Worm (Caenorhabditis elegans) whole organism, young adult: ENCODE measurements around the gene F37A4.6.

ENCODE experiments used
- C06A6.2 ChIP-seq: fragments of 200-800 bp; sonication (Bioruptor generic); conservative IDR thresholded peaks from 2 replicates; pipeline ENCODE4 v1.3.6; 2022; ENCODE audit warnings: missing genetic modification characterization, missing compliant biosample characterization
- C17E4.6 ChIP-seq: fragments of 200-800 bp; sonication (Bioruptor generic); IDR thresholded peaks from 2 replicates; pipeline ENCODE4 v1.3.6; 2022; ENCODE audit warnings: missing genetic modification reagents, missing genetic modification characterization, missing compliant biosample characterization
- F10E7.11 ChIP-seq: sonication (generic microtip); optimal IDR thresholded peaks from 2 replicates; lab custom pipeline; 2017; ENCODE audit warnings: mild to moderate bottlenecking, missing genetic modification characterization, moderate library complexity, missing compliant biosample characterization
- F22D6.2 ChIP-seq: sonication (generic microtip); optimal IDR thresholded peaks from 2 replicates; lab custom pipeline; 2016; ENCODE audit warnings: mild to moderate bottlenecking, missing genetic modification characterization, missing compliant biosample characterization
- F37B4.10 ChIP-seq: fragments of 200-800 bp; sonication (Bioruptor generic); IDR thresholded peaks from 2 replicates; pipeline ENCODE4 v1.3.6; 2022; ENCODE audit warnings: missing genetic modification characterization, missing compliant biosample characterization
- F49E8.2 ChIP-seq: sonication (generic microtip); optimal IDR thresholded peaks from 3 replicates; lab custom pipeline; 2017; ENCODE audit warnings: missing genetic modification characterization, mild to moderate bottlenecking, missing compliant biosample characterization, antibody characterized with exemption, moderate library complexity; ENCODE audit not compliant: insufficient read depth
- F52B5.7 ChIP-seq: sonication (generic microtip); optimal IDR thresholded peaks from 2 replicates; lab custom pipeline; 2016; ENCODE audit warnings: mild to moderate bottlenecking, missing genetic modification characterization, missing compliant biosample characterization
- T07F8.4 ChIP-seq: sonication (generic microtip); optimal IDR thresholded peaks from 2 replicates; lab custom pipeline; 2016; ENCODE audit warnings: mild to moderate bottlenecking, missing genetic modification characterization, moderate library complexity, missing compliant biosample characterization
- T26A5.8 ChIP-seq: sonication (generic microtip); optimal IDR thresholded peaks from 2 replicates; lab custom pipeline; 2016; ENCODE audit warnings: missing genetic modification characterization, missing compliant biosample characterization
- Y53G8AR.9 ChIP-seq: fragments of 200-800 bp; sonication (Bioruptor generic); conservative IDR thresholded peaks from 2 replicates; pipeline ENCODE4 v1.3.6; 2022; ENCODE audit warnings: missing genetic modification reagents, missing genetic modification characterization, missing compliant biosample characterization
- Y79H2A.3 ChIP-seq: fragments of 200-800 bp; sonication (Bioruptor generic); conservative IDR thresholded peaks from 2 replicates; pipeline ENCODE4 v1.3.6; 2022; ENCODE audit warnings: missing genetic modification reagents, missing genetic modification characterization, missing compliant biosample characterization
- Y95B8A.8 ChIP-seq: fragments of 200-800 bp; sonication (Bioruptor generic); IDR thresholded peaks from 2 replicates; pipeline ENCODE4 v1.3.6; 2022; ENCODE audit warnings: missing genetic modification reagents, missing genetic modification characterization, missing compliant biosample characterization
- ZK185.1 ChIP-seq: sonication (generic microtip); optimal IDR thresholded peaks from 2 replicates; lab custom pipeline; 2016; ENCODE audit warnings: mild to moderate bottlenecking, missing genetic modification characterization, missing compliant biosample characterization; ENCODE audit not compliant: poor library complexity, severe bottlenecking
- akir-1 ChIP-seq: fragments of 200-800 bp; sonication (Bioruptor generic); optimal IDR thresholded peaks from 2 replicates; lab custom pipeline; 2018; ENCODE audit warnings: mild to moderate bottlenecking, missing genetic modification characterization, moderate library complexity, missing compliant biosample characterization
- ceh-100 ChIP-seq: fragments of 200-800 bp; sonication (Bioruptor generic); IDR thresholded peaks from 2 replicates; pipeline ENCODE4 v1.3.6; 2022; ENCODE audit warnings: missing genetic modification reagents, missing genetic modification characterization, missing compliant biosample characterization
- ceh-79 ChIP-seq: sonication (generic microtip); optimal IDR thresholded peaks from 2 replicates; lab custom pipeline; 2017; ENCODE audit warnings: mild to moderate bottlenecking, missing genetic modification characterization, missing compliant biosample characterization
- dox-1 ChIP-seq: fragments of 200-800 bp; sonication (Bioruptor generic); IDR thresholded peaks from 2 replicates; pipeline ENCODE4 v1.3.6; 2022; ENCODE audit warnings: missing genetic modification reagents, missing genetic modification characterization, missing compliant biosample characterization
- dpff-1 ChIP-seq: sonication (generic microtip); optimal IDR thresholded peaks from 2 replicates; lab custom pipeline; 2017; ENCODE audit warnings: mild to moderate bottlenecking, missing genetic modification characterization, missing compliant biosample characterization
- dpl-1 ChIP-seq: fragments of 150-350 bp; optimal IDR thresholded peaks from 2 replicates; lab custom pipeline; 2014; ENCODE audit warnings: missing biosample characterization, missing genetic modification reagents, missing genetic modification characterization
- efl-1 ChIP-seq: fragments of 150-350 bp; optimal IDR thresholded peaks from 2 replicates; lab custom pipeline; 2014; ENCODE audit warnings: missing biosample characterization, missing genetic modification reagents, missing genetic modification characterization
- ekl-4 ChIP-seq: fragments of 200-800 bp; sonication (Bioruptor generic); IDR thresholded peaks from 2 replicates; pipeline ENCODE4 v1.3.6; 2022; ENCODE audit warnings: missing genetic modification reagents, missing genetic modification characterization, missing compliant biosample characterization
- hmg-20 ChIP-seq: fragments of 200-800 bp; sonication (Bioruptor generic); IDR thresholded peaks from 2 replicates; pipeline ENCODE4 v1.3.6; 2022; ENCODE audit warnings: missing genetic modification reagents, missing genetic modification characterization, missing compliant biosample characterization
- hsf-1 ChIP-seq: fragments of 200-800 bp; sonication (Bioruptor generic); IDR thresholded peaks from 2 replicates; pipeline ENCODE4 v1.3.6; 2022; ENCODE audit warnings: missing genetic modification reagents, missing genetic modification characterization, missing compliant biosample characterization
- let-526 ChIP-seq: fragments of 200-800 bp; sonication (Bioruptor generic); IDR thresholded peaks from 2 replicates; pipeline ENCODE4 v1.3.6; 2022; ENCODE audit warnings: missing genetic modification reagents, missing genetic modification characterization, missing compliant biosample characterization
- lin-35 ChIP-seq, 3 experiments: fragments of 150-350 bp in 2 of 3; sonication (generic microtip) in 1 of 3; optimal IDR thresholded peaks; 2 replicates each; lab custom pipeline; 2014 to 2018; ENCODE audit warnings: missing biosample characterization in 3 of 3, missing genetic modification characterization in 3 of 3, missing genetic modification reagents in 3 of 3
- lsy-27 ChIP-seq: sonication (generic microtip); optimal IDR thresholded peaks from 2 replicates; lab custom pipeline; 2017; ENCODE audit warnings: missing genetic modification characterization, mild to moderate bottlenecking, missing compliant biosample characterization, antibody characterized with exemption, missing genotype, borderline replicate concordance; ENCODE audit not compliant: insufficient read depth
- madf-10 ChIP-seq: sonication (generic microtip); optimal IDR thresholded peaks from 2 replicates; lab custom pipeline; 2016; ENCODE audit warnings: mild to moderate bottlenecking, missing genetic modification characterization, missing compliant biosample characterization
- madf-6 ChIP-seq: fragments of 200-800 bp; sonication (Bioruptor generic); IDR thresholded peaks from 2 replicates; pipeline ENCODE4 v1.3.6; 2022; ENCODE audit warnings: missing genetic modification reagents, missing genetic modification characterization, missing compliant biosample characterization
- mcd-1 ChIP-seq: fragments of 200-800 bp; sonication (Bioruptor generic); IDR thresholded peaks from 2 replicates; pipeline ENCODE4 v1.3.6; 2022; ENCODE audit warnings: missing genetic modification reagents, missing genetic modification characterization, missing compliant biosample characterization
- mxl-1 ChIP-seq: sonication (generic microtip); optimal IDR thresholded peaks from 2 replicates; lab custom pipeline; 2016; ENCODE audit warnings: missing genetic modification characterization, missing compliant biosample characterization
- nfyb-1 ChIP-seq: fragments of 200-800 bp; sonication (Bioruptor generic); IDR thresholded peaks from 2 replicates; pipeline ENCODE4 v1.3.6; 2022; ENCODE audit warnings: missing genetic modification reagents, missing genetic modification characterization, missing compliant biosample characterization
- nhr-80 ChIP-seq: sonication (generic microtip); optimal IDR thresholded peaks from 2 replicates; lab custom pipeline; 2016; ENCODE audit warnings: missing genetic modification characterization, missing compliant biosample characterization
- nhr-90 ChIP-seq: sonication (generic microtip); optimal IDR thresholded peaks from 2 replicates; lab custom pipeline; 2016; ENCODE audit warnings: missing genotype, mild to moderate bottlenecking, missing genetic modification characterization, missing compliant biosample characterization
- pbrm-1 ChIP-seq: fragments of 200-800 bp; sonication (Bioruptor generic); IDR thresholded peaks from 2 replicates; pipeline ENCODE4 v1.3.6; 2022; ENCODE audit warnings: missing genetic modification reagents, missing genetic modification characterization, missing compliant biosample characterization
- rpc-1 ChIP-seq, 2 experiments: fragments of 150-350 bp in 1 of 2; sonication (generic microtip) in 1 of 2; optimal IDR thresholded peaks; 2 replicates each; lab custom pipeline; 2014 to 2018; ENCODE audit warnings: missing biosample characterization in 1 of 2, missing genetic modification characterization in 1 of 2, missing genetic modification reagents in 1 of 2, missing genotype in 1 of 2
- snpc-1.3 ChIP-seq: sonication (generic microtip); optimal IDR thresholded peaks from 2 replicates; lab custom pipeline; 2017; ENCODE audit warnings: missing genetic modification characterization, mild to moderate bottlenecking, missing compliant biosample characterization, antibody characterized with exemption, moderate library complexity, missing genotype, missing genetic modification reagents; ENCODE audit not compliant: insufficient read depth
- sptf-2 ChIP-seq: fragments of 200-800 bp; sonication (Bioruptor generic); optimal IDR thresholded peaks from 2 replicates; lab custom pipeline; 2018; ENCODE audit warnings: mild to moderate bottlenecking, missing genetic modification characterization, missing compliant biosample characterization
- xnd-1 ChIP-seq: sonication (generic microtip); optimal IDR thresholded peaks from 2 replicates; lab custom pipeline; 2016; ENCODE audit warnings: missing genotype, missing genetic modification reagents, missing genetic modification characterization, missing compliant biosample characterization
- zim-3 ChIP-seq: sonication (generic microtip); optimal IDR thresholded peaks from 2 replicates; lab custom pipeline; 2017; ENCODE audit warnings: mild to moderate bottlenecking, missing genetic modification characterization, moderate library complexity, missing compliant biosample characterization
- ztf-18 ChIP-seq: sonication (generic microtip); optimal IDR thresholded peaks from 2 replicates; lab custom pipeline; 2016; ENCODE audit warnings: missing genotype, mild to moderate bottlenecking, missing genetic modification characterization, missing compliant biosample characterization
- ztf-28 ChIP-seq: fragments of 200-800 bp; sonication (Bioruptor generic); IDR thresholded peaks from 2 replicates; pipeline ENCODE4 v1.3.6; 2022; ENCODE audit warnings: missing genetic modification reagents, missing genetic modification characterization, missing compliant biosample characterization
- ztf-3 ChIP-seq: fragments of 200-800 bp; sonication (Bioruptor generic); optimal IDR thresholded peaks from 2 replicates; lab custom pipeline; 2018; ENCODE audit warnings: mild to moderate bottlenecking, missing genetic modification characterization, missing compliant biosample characterization

F37A4.6 gene

ce11 chrIII:6709983-6710382 lies 4.4 kb downstream of the F37A4.6 start, which contains the start of gene isw-1 (continued):
- TF ChIP-seq dpff-1 (tag; lab: Kevin White, UChicago): no peak
- TF ChIP-seq snpc-1.3 (tag; lab: Kevin White, UChicago): no peak
- peak; percentile 8 for TF ChIP-seq ztf-18 (tag; lab: Kevin White, UChicago)
- TF ChIP-seq nfyb-1 (GFP tag; lab: Robert Waterston, UW): no peak
- TF ChIP-seq Y79H2A.3: no peak
- TF ChIP-seq pbrm-1 (GFP tag; lab: Robert Waterston, UW): peak; percentile 60; the same call in 1 of the 2 replicates
- peak; percentile 13 for TF ChIP-seq ZK185.1 (tag; lab: Kevin White, UChicago)
- TF ChIP-seq lin-35 (GFP tag; optimal IDR thresholded peaks at IDR 0.05; lab: Kevin White, UChicago): peak in 2 of 3 experiments; percentile 76 to 92
- TF ChIP-seq efl-1 (GFP tag; lab: Kevin White, UChicago): peak; percentile 98
- peak; percentile 78 for TF ChIP-seq ekl-4
- TF ChIP-seq, all 124 proteins: peak for 31

- TF ChIP-seq ceh-79 (tag; lab: Kevin White, UChicago) (no peak), ztf-3 (GFP tag; lab: Kevin White, UChicago) (no peak), mcd-1 (GFP tag; lab: Robert Waterston, UW) (no peak), mxl-1 (tag; lab: Kevin White, UChicago) (no peak)
Observed at ce11 chrIII:6711590-6711989, 6.0 kb downstream of the F37A4.6 start, which contains the start of gene F37A4.5. F37A4.5 (plus strand) TSS chrIII:6711890.

- TF ChIP-seq F10E7.11 (tag; lab: Kevin White, UChicago) (no peak), hmg-20 (GFP tag; lab: Robert Waterston, UW) (no peak), F52B5.7 (tag; lab: Kevin White, UChicago) (no peak), zim-3 (tag; lab: Kevin White, UChicago) (no peak), Y53G8AR.9 (no peak), nhr-90 (tag; lab: Kevin White, UChicago) (no peak), ztf-28 (GFP tag; lab: Robert Waterston, UW) (no peak), F22D6.2 (tag; lab: Kevin White, UChicago) (no peak), dox-1 (GFP tag; lab: Robert Waterston, UW) (no peak), let-526 (GFP tag; lab: Robert Waterston, UW) (no peak), ztf-3 (GFP tag; lab: Kevin White, UChicago) (no peak), ceh-100 (GFP tag; lab: Robert Waterston, UW) (no peak), T07F8.4 (no peak), lsy-27 (no peak), C06A6.2 (GFP tag; lab: Robert Waterston, UW) (no peak), rpc-1 (optimal IDR thresholded peaks at IDR 0.05; lab: Kevin White, UChicago) (no peak), rpc-1 (tag; optimal IDR thresholded peaks at IDR 0.05; lab: Kevin White, UChicago) (no peak)
- TF ChIP-seq, all 124 proteins: peak for 0
Observed at ce11 chrIII:6713266-6713665, 7.7 kb downstream of the F37A4.6 start, which contains the start of gene F37A4.4. F37A4.4 (plus strand) TSS chrIII:6713566.

DNA sequence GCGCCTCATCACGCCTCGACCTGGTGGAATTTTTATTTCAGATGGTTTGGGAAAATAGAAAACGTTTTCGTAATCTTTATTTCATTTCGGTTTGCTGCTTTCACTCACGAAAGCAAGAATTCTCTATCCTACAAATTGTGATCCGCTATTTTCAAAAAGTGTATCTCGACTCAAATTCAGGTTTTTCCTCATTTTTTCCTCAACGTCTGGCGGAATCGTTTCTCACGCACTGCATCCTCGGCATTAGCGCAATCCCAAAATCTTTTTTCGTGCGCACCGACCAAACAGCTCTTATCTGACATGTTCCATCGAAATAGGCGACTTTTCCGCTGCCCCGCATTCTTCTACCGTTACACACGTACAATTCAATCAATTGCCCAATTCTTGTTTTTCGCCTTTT lies 12.7 kb downstream of the F37A4.6 start, which contains the start of gene F37A4.3:
Gene F37A4.3, plus strand, starts transcription at position 301 of the 400 bp plus-strand sequence.
- TF ChIP-seq dpl-1 (GFP tag; lab: Kevin White, UChicago) (no peak), nhr-80 (tag; lab: Kevin White, UChicago) (no peak)
- TF ChIP-seq, all 124 proteins: peak for 0

DNA sequence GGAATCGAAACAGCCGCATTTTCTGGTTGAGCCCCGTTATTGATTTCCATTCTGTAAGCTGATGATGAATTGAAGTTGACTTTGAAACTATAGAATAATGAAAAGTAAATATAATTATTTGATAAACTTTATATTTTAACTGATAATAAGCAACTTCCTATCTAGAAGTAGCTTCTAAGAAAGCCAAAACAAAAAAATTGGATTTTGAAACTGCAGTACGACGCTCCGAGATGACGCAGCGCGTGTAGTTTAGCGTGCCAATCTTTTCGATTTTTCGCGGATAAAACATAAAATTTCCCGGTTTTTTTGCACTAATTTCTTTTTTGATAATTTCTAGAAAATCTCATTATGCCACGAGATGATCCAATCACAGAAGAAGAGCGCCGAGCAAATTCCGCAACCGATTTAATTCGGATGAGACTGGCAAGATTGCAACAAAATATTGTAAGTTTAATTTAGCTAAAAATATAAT lies 16.6 kb downstream of the F37A4.6 start, which contains the start of the genes bath-41 and F37A4.2:
Gene bath-41, minus strand, starts transcription at position 51 of the 472 bp plus-strand sequence.
Gene F37A4.2, plus strand, starts transcription at position 247 of the 472 bp plus-strand sequence.
- TF ChIP-seq F37B4.10 (GFP tag; lab: Robert Waterston, UW): no peak
- TF ChIP-seq Y95B8A.8: no peak
- TF ChIP-seq Y79H2A.3: no peak
- TF ChIP-seq hsf-1 (GFP tag; lab: Robert Waterston, UW): peak; percentile 72
- TF ChIP-seq madf-10 (tag; lab: Kevin White, UChicago): no peak
- TF ChIP-seq xnd-1 (tag; lab: Kevin White, UChicago): peak; percentile 32
- no peak for TF ChIP-seq F49E8.2
- no peak for TF ChIP-seq hmg-20 (GFP tag; lab: Robert Waterston, UW)
- no peak for TF ChIP-seq akir-1 (GFP tag; lab: Kevin White, UChicago)
- no peak for TF ChIP-seq C17E4.6 (GFP tag; lab: Robert Waterston, UW)
- TF ChIP-seq madf-6: peak; percentile 78
- TF ChIP-seq T26A5.8: no peak
- no peak for TF ChIP-seq sptf-2 (GFP tag; lab: Kevin White, UChicago)
- peak in 1 of 3 experiments; percentile 21 for TF ChIP-seq lin-35 (GFP tag; optimal IDR thresholded peaks at IDR 0.05; lab: Kevin White, UChicago)
